Fruit fly (Drosophila melanogaster): Measurements from ENCODE around the gene CG17751.

CG17751 gene

dm6 chr3R:19656455-19656854, 49.4 kb downstream of the CG17751 start (continued):
- TF ChIP-seq CG7839 (tag; optimal IDR thresholded peaks at IDR 0.05) (no peak), seq (GFP tag; IDR thresholded peaks at IDR 0.05) (peak; percentile 73; the same call in 1 of the 2 replicates), tio (GFP tag; optimal IDR thresholded peaks at IDR 0.05) (no peak), unc-4 (GFP tag; IDR thresholded peaks at IDR 0.05; ENCODE audit: partially characterized antibody) (peak; percentile 25; the same call in 1 of the 2 replicates), Hey (tag; optimal IDR thresholded peaks at IDR 0.05) (peak; percentile 44)

- TF ChIP-seq CHES-1-like (GFP tag; optimal IDR thresholded peaks at IDR 0.05) (no peak), CTCF (GFP tag; optimal IDR thresholded peaks at IDR 0.05) (peak; percentile 61)
Measured at dm6 chr3R:19657235-19657634, 50.2 kb downstream of the CG17751 start.

- TF ChIP-seq CG14441 (GFP tag; IDR thresholded peaks at IDR 0.05) (no peak), Chrac-16 (GFP tag; optimal IDR thresholded peaks at IDR 0.05) (no peak), CG17829 (tag; optimal IDR thresholded peaks at IDR 0.05) (no peak), CG3995 (GFP tag; optimal IDR thresholded peaks at IDR 0.05) (no peak), Mes4 (GFP tag; optimal IDR thresholded peaks at IDR 0.05) (no peak), CG10431 (GFP tag; optimal IDR thresholded peaks at IDR 0.05) (no peak), Sin3A (optimal IDR thresholded peaks at IDR 0.05) (no peak), B-H2 (GFP tag; optimal IDR thresholded peaks at IDR 0.05) (no peak), CG11560 (tag; IDR thresholded peaks at IDR 0.05) (no peak), CG4328 (GFP tag; optimal IDR thresholded peaks at IDR 0.05) (no peak), dmrt11E (tag; optimal IDR thresholded peaks at IDR 0.05) (no peak), CG10565 (GFP tag; optimal IDR thresholded peaks at IDR 0.05) (no peak)
Measured at dm6 chr3R:19657766-19658165, 50.7 kb downstream of the CG17751 start, which contains the start of gene CG6184. Gene CG6184 (minus strand): TSS chr3R:19657866.
